Worm (Caenorhabditis elegans): ENCODE data around the gene C14A4.6.

DNA sequence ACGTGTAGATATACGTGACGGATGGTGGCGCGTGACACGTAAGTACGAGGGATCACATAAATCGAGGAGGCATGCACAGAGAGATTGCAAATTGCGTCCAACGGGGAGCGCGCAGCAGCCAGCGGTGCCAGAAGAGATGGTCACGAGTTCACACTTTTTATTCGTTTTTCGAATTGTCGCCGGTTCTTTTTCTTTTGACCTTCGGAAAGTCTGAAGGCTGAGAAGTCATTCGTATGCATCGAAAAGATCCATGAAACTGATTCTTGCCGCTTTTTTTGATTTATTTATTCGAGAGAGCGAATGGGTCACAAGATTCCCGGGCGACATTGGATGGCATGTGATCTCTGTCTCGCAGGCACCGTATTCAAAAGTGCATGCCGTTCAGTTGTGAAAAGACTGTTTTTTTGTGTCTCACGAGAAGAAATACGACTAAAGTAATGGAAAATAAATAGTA, 35.6 kb downstream of the C14A4.6 start:
- no peak for TF ChIP-seq unc-62 (GFP tag; optimal IDR thresholded peaks at IDR 0.05)
- TF ChIP-seq lin-13 (tag; optimal IDR thresholded peaks at IDR 0.05) = no peak
- TF ChIP-seq pha-4 (tag; optimal IDR thresholded peaks at IDR 0.05) = no peak
- no peak for TF ChIP-seq blmp-1 (tag; optimal IDR thresholded peaks at IDR 0.05)
- no peak for TF ChIP-seq ztf-11 (tag; optimal IDR thresholded peaks at IDR 0.05)
- TF ChIP-seq nhr-12 (tag; optimal IDR thresholded peaks at IDR 0.05) = no peak
- no peak for TF ChIP-seq mep-1 (tag; optimal IDR thresholded peaks at IDR 0.05)
- no peak for TF ChIP-seq mab-5 (tag; optimal IDR thresholded peaks at IDR 0.05)
- TF ChIP-seq ceh-39 (tag; optimal IDR thresholded peaks at IDR 0.05) = no peak
- TF ChIP-seq elt-3 (tag; optimal IDR thresholded peaks at IDR 0.05) = no peak
- TF ChIP-seq zip-8 (tag; optimal IDR thresholded peaks at IDR 0.05) = no peak
- no peak for TF ChIP-seq cnd-1 (tag; optimal IDR thresholded peaks at IDR 0.05)
- no peak for TF ChIP-seq sptf-1 (tag; optimal IDR thresholded peaks at IDR 0.05)
